Fruit fly (Drosophila melanogaster) whole organism, embryonic: ENCODE data around the gene CG45307.

ENCODE experiments used
- Abd-B ChIP-seq: fragments of 200-800 bp; sonication (Bioruptor generic); optimal IDR thresholded peaks from 2 replicates; lab custom pipeline; 2018; ENCODE audit warnings: missing biosample characterization, mild to moderate bottlenecking, missing genetic modification characterization, moderate library complexity
- Ada2b ChIP-seq: fragments of 200-800 bp; sonication (Bioruptor generic); IDR thresholded peaks from 2 replicates; pipeline ENCODE4 v1.3.6; 2022; ENCODE audit warnings: missing biosample characterization, missing genetic modification characterization
- Aef1 ChIP-seq: fragments of 200-800 bp; sonication (Bioruptor generic); IDR thresholded peaks from 3 replicates; pipeline ENCODE4 v1.3.6; 2022; ENCODE audit warnings: missing biosample characterization, missing genetic modification characterization
- CG10565 ChIP-seq: fragments of 200-800 bp; sonication (Bioruptor generic); optimal IDR thresholded peaks from 3 replicates; lab custom pipeline; 2016; ENCODE audit warnings: missing biosample characterization, mild to moderate bottlenecking, missing genetic modification characterization
- CG11247 ChIP-seq: fragments of 200-800 bp; sonication (Bioruptor generic); IDR thresholded peaks from 2 replicates; pipeline ENCODE4 v1.3.6; 2022; ENCODE audit warnings: missing biosample characterization, missing genetic modification characterization
- CG11696 ChIP-seq: fragments of 200-800 bp; sonication (Bioruptor generic); IDR thresholded peaks from 2 replicates; pipeline ENCODE4 v1.3.6; 2022; ENCODE audit warnings: missing biosample characterization, missing genetic modification characterization
- CG12104 ChIP-seq: fragments of 200-800 bp; sonication (Bioruptor generic); optimal IDR thresholded peaks from 3 replicates; lab custom pipeline; 2016; ENCODE audit warnings: missing biosample characterization, missing genetic modification characterization
- CG1233 ChIP-seq: fragments of 200-800 bp; sonication (Bioruptor generic); optimal IDR thresholded peaks from 4 replicates; lab custom pipeline; 2018; ENCODE audit warnings: missing biosample characterization, mild to moderate bottlenecking, missing genetic modification characterization
- CG13424 ChIP-seq: fragments of 200-800 bp; sonication (Bioruptor generic); optimal IDR thresholded peaks from 2 replicates; lab custom pipeline; 2019; ENCODE audit warnings: missing biosample characterization, mild to moderate bottlenecking, missing genetic modification characterization, moderate library complexity
- CG14667 ChIP-seq: fragments of 200-800 bp; sonication (Bioruptor generic); IDR thresholded peaks from 2 replicates; pipeline ENCODE4 v1.3.6; 2022; ENCODE audit warnings: missing biosample characterization, missing genetic modification characterization
- CG17359 ChIP-seq: fragments of 200-800 bp; sonication (Bioruptor generic); optimal IDR thresholded peaks from 3 replicates; lab custom pipeline; 2018; ENCODE audit warnings: missing biosample characterization, mild to moderate bottlenecking, missing genetic modification characterization, moderate library complexity
- CG17361 ChIP-seq: fragments of 200-800 bp; sonication (Bioruptor generic); IDR thresholded peaks from 3 replicates; pipeline ENCODE4 v1.3.6; 2022; ENCODE audit warnings: missing biosample characterization, missing genetic modification characterization
- CG1792 ChIP-seq: fragments of 200-800 bp; sonication (Bioruptor generic); optimal IDR thresholded peaks from 2 replicates; lab custom pipeline; 2016; ENCODE audit warnings: missing biosample characterization, missing genetic modification characterization
- CG18011 ChIP-seq: fragments of 200-800 bp; sonication (Bioruptor generic); optimal IDR thresholded peaks from 2 replicates; lab custom pipeline; 2017; ENCODE audit warnings: missing biosample characterization, missing genetic modification characterization, mild to moderate bottlenecking, moderate library complexity, missing genotype
- CG18262 ChIP-seq: fragments of 200-800 bp; optimal IDR thresholded peaks from 3 replicates; lab custom pipeline; 2019; ENCODE audit warnings: missing biosample characterization, mild to moderate bottlenecking, missing genetic modification characterization, moderate library complexity
- CG31365 ChIP-seq: fragments of 200-800 bp; sonication (Bioruptor generic); optimal IDR thresholded peaks from 2 replicates; lab custom pipeline; 2018; ENCODE audit warnings: missing biosample characterization, mild to moderate bottlenecking, missing genetic modification characterization
- CG6175 ChIP-seq: fragments of 200-800 bp; sonication (Bioruptor generic); IDR thresholded peaks from 3 replicates; pipeline ENCODE4 v1.3.6; 2022; ENCODE audit warnings: missing biosample characterization, missing genetic modification characterization
- CG7839 ChIP-seq: fragments of 200-800 bp; sonication (Bioruptor generic); optimal IDR thresholded peaks from 3 replicates; lab custom pipeline; 2018; ENCODE audit warnings: missing biosample characterization, mild to moderate bottlenecking, missing genetic modification characterization, moderate library complexity
- CG9817 ChIP-seq: fragments of 200-800 bp; sonication (Bioruptor generic); optimal IDR thresholded peaks from 2 replicates; lab custom pipeline; 2018; ENCODE audit warnings: missing biosample characterization, mild to moderate bottlenecking, missing genetic modification characterization, moderate library complexity
- HLH3B ChIP-seq: fragments of 200-800 bp; sonication (Bioruptor generic); IDR thresholded peaks from 2 replicates; pipeline ENCODE4 v1.3.6; 2022; ENCODE audit warnings: missing biosample characterization, missing genetic modification characterization
- HLH4C ChIP-seq: fragments of 200-800 bp; sonication (Bioruptor generic); IDR thresholded peaks from 3 replicates; pipeline ENCODE4 v1.3.6; 2022; ENCODE audit warnings: missing biosample characterization, missing genetic modification characterization; ENCODE audit not compliant: partially characterized antibody
- MESR4 ChIP-seq: fragments of 200-800 bp; sonication (Bioruptor generic); optimal IDR thresholded peaks from 2 replicates; lab custom pipeline; 2018; ENCODE audit warnings: missing biosample characterization, mild to moderate bottlenecking, missing genetic modification characterization, moderate library complexity
- NFAT ChIP-seq: fragments of 200-800 bp; sonication (Bioruptor generic); IDR thresholded peaks from 2 replicates; pipeline ENCODE4 v1.3.6; 2022; ENCODE audit warnings: missing biosample characterization, missing genetic modification characterization
- Nf-YA ChIP-seq: fragments of 200-800 bp; sonication (Bioruptor generic); IDR thresholded peaks from 2 replicates; pipeline ENCODE4 v1.3.6; 2022; ENCODE audit warnings: missing biosample characterization, missing genetic modification characterization
- NfI ChIP-seq: fragments of 200-800 bp; sonication (Bioruptor generic); optimal IDR thresholded peaks from 3 replicates; lab custom pipeline; 2018; ENCODE audit warnings: missing biosample characterization, mild to moderate bottlenecking, missing genetic modification characterization, moderate library complexity
- Oli ChIP-seq: fragments of 200-800 bp; sonication (Bioruptor generic); optimal IDR thresholded peaks from 2 replicates; lab custom pipeline; 2018; ENCODE audit warnings: missing biosample characterization, mild to moderate bottlenecking, missing genetic modification characterization, moderate library complexity
- Pdp1 ChIP-seq, 2 experiments: fragments of 200-800 bp; sonication (Bioruptor generic); optimal IDR thresholded peaks; 3 replicates each; lab custom pipeline; 2016; ENCODE audit warnings: missing biosample characterization in 2 of 2, missing genetic modification characterization in 2 of 2, mild to moderate bottlenecking in 1 of 2, moderate library complexity in 1 of 2
- Ptx1 ChIP-seq: fragments of 200-800 bp; sonication (Bioruptor generic); IDR thresholded peaks from 2 replicates; pipeline ENCODE4 v1.3.6; 2022; ENCODE audit warnings: missing biosample characterization, missing genetic modification characterization
- Six4 ChIP-seq: fragments of 200-800 bp; sonication (Bioruptor generic); optimal IDR thresholded peaks from 2 replicates; lab custom pipeline; 2016; ENCODE audit warnings: missing biosample characterization, missing genetic modification characterization
- Sry-β ChIP-seq: fragments of 200-800 bp; sonication (Bioruptor generic); optimal IDR thresholded peaks from 2 replicates; lab custom pipeline; 2018; ENCODE audit warnings: missing biosample characterization, mild to moderate bottlenecking, missing genetic modification characterization, moderate library complexity
- az2 ChIP-seq: fragments of 200-800 bp; sonication (Bioruptor generic); optimal IDR thresholded peaks from 3 replicates; lab custom pipeline; 2016; ENCODE audit warnings: missing biosample characterization, missing genetic modification characterization
- br ChIP-seq: fragments of >200 bp; optimal IDR thresholded peaks from 2 replicates; lab custom pipeline; 2017
- crp ChIP-seq, 2 experiments: fragments of 200-800 bp; sonication (Bioruptor generic); optimal IDR thresholded peaks; 2 replicates in 1 of 2; 3 replicates in 1 of 2; lab custom pipeline; 2017; ENCODE audit warnings: missing biosample characterization in 2 of 2, missing genetic modification characterization in 2 of 2, mild to moderate bottlenecking in 1 of 2, moderate library complexity in 1 of 2
- dmrt11E ChIP-seq: fragments of 200-800 bp; sonication (Bioruptor generic); optimal IDR thresholded peaks from 3 replicates; lab custom pipeline; 2018; ENCODE audit warnings: missing biosample characterization, mild to moderate bottlenecking, missing genetic modification characterization, moderate library complexity
- eyg ChIP-seq: fragments of 200-800 bp; sonication (Bioruptor generic); optimal IDR thresholded peaks from 3 replicates; lab custom pipeline; 2016; ENCODE audit warnings: missing biosample characterization, missing genetic modification characterization
- fd64A ChIP-seq: fragments of 200-800 bp; sonication (Bioruptor generic); optimal IDR thresholded peaks from 3 replicates; lab custom pipeline; 2018; ENCODE audit warnings: missing biosample characterization, mild to moderate bottlenecking, missing genetic modification characterization
- gce ChIP-seq: fragments of 200-800 bp; sonication (Bioruptor generic); IDR thresholded peaks from 3 replicates; pipeline ENCODE4 v1.3.6; 2022; ENCODE audit warnings: missing biosample characterization, missing genetic modification characterization
- ham ChIP-seq: fragments of 200-800 bp; sonication (Bioruptor generic); IDR thresholded peaks from 2 replicates; pipeline ENCODE4 v1.3.6; 2022; ENCODE audit warnings: missing biosample characterization, missing genetic modification characterization
- inv ChIP-seq: fragments of 200-800 bp; sonication (Bioruptor generic); IDR thresholded peaks from 2 replicates; pipeline ENCODE4 v1.3.6; 2022; ENCODE audit warnings: missing biosample characterization, missing genetic modification characterization; ENCODE audit not compliant: partially characterized antibody
- mirr ChIP-seq: fragments of 200-800 bp; sonication (Bioruptor generic); optimal IDR thresholded peaks from 3 replicates; lab custom pipeline; 2018; ENCODE audit warnings: missing biosample characterization, mild to moderate bottlenecking, missing genetic modification characterization
- pan ChIP-seq, 4 experiments: fragments of >200 bp in 3 of 4; fragments of 200-800 bp in 1 of 4; sonication (Bioruptor generic) in 1 of 4; optimal IDR thresholded peaks in 3 of 4; IDR thresholded peaks in 1 of 4; 2 replicates each; pipeline versions ENCODE4 v1.3.6 to Lab custom; 2017 to 2022; ENCODE audit warnings: missing biosample characterization in 2 of 4, missing genetic modification characterization in 2 of 4, mixed read lengths in 1 of 4
- pzg ChIP-seq: fragments of 200-800 bp; sonication (Bioruptor generic); optimal IDR thresholded peaks from 3 replicates; lab custom pipeline; 2018; ENCODE audit warnings: missing biosample characterization, mild to moderate bottlenecking, missing genetic modification characterization, moderate library complexity
- salm ChIP-seq: fragments of 200-800 bp; sonication (Bioruptor generic); optimal IDR thresholded peaks from 2 replicates; lab custom pipeline; 2018; ENCODE audit warnings: missing biosample characterization, mild to moderate bottlenecking, missing genetic modification characterization
- sima ChIP-seq: fragments of 200-800 bp; sonication (Bioruptor generic); optimal IDR thresholded peaks from 2 replicates; lab custom pipeline; 2016; ENCODE audit warnings: missing biosample characterization, missing genetic modification characterization
- stwl ChIP-seq: fragments of 200-800 bp; sonication (Bioruptor generic); optimal IDR thresholded peaks from 3 replicates; lab custom pipeline; 2018; ENCODE audit warnings: missing biosample characterization, mild to moderate bottlenecking, missing genetic modification characterization, moderate library complexity
- tap ChIP-seq: fragments of 200-800 bp; optimal IDR thresholded peaks from 3 replicates; lab custom pipeline; 2019; ENCODE audit warnings: missing biosample characterization, mild to moderate bottlenecking, missing genetic modification characterization, moderate library complexity
- tio ChIP-seq: fragments of 200-800 bp; sonication (Bioruptor generic); optimal IDR thresholded peaks from 2 replicates; lab custom pipeline; 2017; ENCODE audit warnings: missing biosample characterization, missing genetic modification characterization, inconsistent platforms
- tll ChIP-seq, 2 experiments: fragments of 200-800 bp in 1 of 2; fragments of >200 bp in 1 of 2; sonication (Bioruptor generic) in 1 of 2; optimal IDR thresholded peaks; 2 replicates each; lab custom pipeline; 2017 to 2019; ENCODE audit warnings: missing biosample characterization in 2 of 2, missing genetic modification characterization in 2 of 2, mild to moderate bottlenecking in 1 of 2, moderate library complexity in 1 of 2
- trh ChIP-seq: fragments of 200-800 bp; sonication (Bioruptor generic); optimal IDR thresholded peaks from 2 replicates; lab custom pipeline; 2016; ENCODE audit warnings: missing biosample characterization, missing genetic modification characterization
- yki ChIP-seq: fragments of >200 bp; optimal IDR thresholded peaks from 3 replicates; lab custom pipeline; 2018

Gene CG45307

DNA sequence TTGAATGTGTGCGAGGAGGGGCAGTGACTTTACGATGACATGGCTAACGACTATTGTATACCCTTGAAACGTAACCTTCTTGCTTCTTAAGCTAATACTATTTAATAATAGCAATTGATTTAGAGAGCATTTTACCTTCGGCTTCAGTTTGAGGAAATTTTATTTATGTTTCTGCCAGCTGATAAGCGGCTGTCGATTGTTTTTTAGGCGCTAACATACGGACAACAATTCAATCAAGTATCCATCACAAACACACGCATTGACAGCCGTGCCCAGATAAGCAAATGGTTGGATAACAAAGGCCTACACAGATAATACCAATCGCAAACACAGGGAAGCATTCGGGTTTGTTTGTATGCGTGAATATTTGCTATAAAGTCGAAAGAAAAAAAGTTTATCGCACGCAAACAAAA is 13.7 kb downstream of the CG45307 start (continued):
- no peak for TF ChIP-seq az2 (GFP tag; lab: Kevin White, UChicago)
- no peak for TF ChIP-seq CG18011
- TF ChIP-seq CG13424: peak; percentile 33
- TF ChIP-seq tll (GFP tag; optimal IDR thresholded peaks at IDR 0.05; lab: Kevin White, UChicago): no peak
- no peak for TF ChIP-seq CG14667 (GFP tag; lab: Robert Waterston, UW)
- TF ChIP-seq Six4 (GFP tag; lab: Kevin White, UChicago): no peak
- TF ChIP-seq CG17359 (tag; lab: Kevin White, UChicago): peak; percentile 34
- no peak for TF ChIP-seq dmrt11E (tag; lab: Kevin White, UChicago)
- no peak for TF ChIP-seq ham (GFP tag; lab: Robert Waterston, UW)
- 0 out of 3 replicates have a peak, but pooled peaks have one; percentile 50 for TF ChIP-seq gce (GFP tag; lab: Robert Waterston, UW)
- TF ChIP-seq pzg: no peak
- no peak for TF ChIP-seq Ptx1 (GFP tag; lab: Robert Waterston, UW)
- no peak for TF ChIP-seq crp (GFP tag; optimal IDR thresholded peaks at IDR 0.05; lab: Kevin White, UChicago)
- no peak for TF ChIP-seq CG1233
- TF ChIP-seq CG11696: peak; percentile 47
- no peak for TF ChIP-seq Nf-YA (GFP tag; lab: Robert Waterston, UW)
- no peak for TF ChIP-seq stwl (tag; lab: Kevin White, UChicago)
- TF ChIP-seq CG12104 (GFP tag; lab: Kevin White, UChicago): no peak
- no peak for TF ChIP-seq br (lab: Kevin White, UChicago)
- TF ChIP-seq tap (tag; lab: Kevin White, UChicago): peak; percentile 51
- 0 out of 2 replicates have a peak, but pooled peaks have one; percentile 9 for TF ChIP-seq Ada2b (GFP tag; lab: Robert Waterston, UW)
- peak; percentile 50; the same call in 1 of the 3 replicates for TF ChIP-seq CG6175 (GFP tag; lab: Robert Waterston, UW)
- TF ChIP-seq HLH4C (GFP tag; lab: Robert Waterston, UW): no peak; the same call in 2 of the 3 replicates
- TF ChIP-seq CG11247 (GFP tag; lab: Robert Waterston, UW): no peak
- peak; percentile 60; the same call in 1 of the 2 replicates for TF ChIP-seq NFAT (GFP tag; lab: Robert Waterston, UW)
- TF ChIP-seq sima (GFP tag; lab: Kevin White, UChicago): no peak
- TF ChIP-seq eyg (GFP tag; lab: Kevin White, UChicago): no peak
- TF ChIP-seq Oli (tag; lab: Kevin White, UChicago): peak; percentile 20
- peak; percentile 47 for TF ChIP-seq CG7839
- TF ChIP-seq Pdp1 (GFP tag; optimal IDR thresholded peaks at IDR 0.05; lab: Kevin White, UChicago): peak; percentile 14 to 90
- TF ChIP-seq Aef1: no peak
- no peak for TF ChIP-seq MESR4 (GFP tag; lab: Kevin White, UChicago)
- peak; percentile 39 for TF ChIP-seq CG9817 (tag; lab: Kevin White, UChicago)
- no peak for TF ChIP-seq inv
- no peak for TF ChIP-seq CG1792 (GFP tag; lab: Kevin White, UChicago)
- TF ChIP-seq pan (optimal IDR thresholded peaks at IDR 0.05; lab: Kevin White, UChicago): no peak
- TF ChIP-seq pan (GFP tag; optimal IDR thresholded peaks at IDR 0.05 in 1 of 2, IDR thresholded peaks at IDR 0.05 in 1 of 2): peak in 1 of 2 experiments; percentile 63
- no peak for TF ChIP-seq Sry-β (GFP tag; lab: Kevin White, UChicago)
- TF ChIP-seq NfI (GFP tag; lab: Kevin White, UChicago): peak; percentile 49
- peak; percentile 98 for TF ChIP-seq mirr (GFP tag; lab: Kevin White, UChicago)
- peak; percentile 25 for TF ChIP-seq CG18262
- peak; percentile 45; the same call in 1 of the 3 replicates for TF ChIP-seq CG17361
- TF ChIP-seq Abd-B (GFP tag; lab: Kevin White, UChicago): no peak
- no peak for TF ChIP-seq tio (GFP tag; lab: Kevin White, UChicago)
- no peak for TF ChIP-seq fd64A
- no peak for TF ChIP-seq yki (lab: Kevin White, UChicago)
- TF ChIP-seq CG31365 (tag; lab: Kevin White, UChicago): peak; percentile 4
- TF ChIP-seq salm (tag; lab: Kevin White, UChicago): peak; percentile 36
- TF ChIP-seq HLH3B (GFP tag; lab: Robert Waterston, UW): no peak
- TF ChIP-seq CG10565 (GFP tag; lab: Kevin White, UChicago): no peak
- no peak for TF ChIP-seq trh (GFP tag; lab: Kevin White, UChicago)
